Worm (Caenorhabditis elegans) whole organism, early embryonic: ENCODE results near the gene F22B7.3.

Experiments
- B0310.2 ChIP-seq: sonication (generic microtip); optimal IDR thresholded peaks from 2 replicates; lab custom pipeline; 2016; ENCODE audit warnings: mild to moderate bottlenecking, missing genetic modification characterization, missing compliant biosample characterization
- ama-1 ChIP-seq: fragments of 150-350 bp; optimal IDR thresholded peaks from 2 replicates; lab custom pipeline; 2014
- pes-1 ChIP-seq: fragments of 200-800 bp; sonication (Bioruptor generic); IDR thresholded peaks from 2 replicates; pipeline ENCODE4 v1.3.6; 2022; ENCODE audit warnings: missing genetic modification reagents, missing genetic modification characterization, missing compliant biosample characterization

ce11 chrIII:8655412-8655811 is 6.7 kb downstream of the F22B7.3 start:
- no peak for TF ChIP-seq ama-1
- no peak for TF ChIP-seq pes-1
- TF ChIP-seq B0310.2 = no peak
